Worm (Caenorhabditis elegans) whole organism, mixed stage, embryonic: ENCODE measurements around the gene smg-8.
A peak's percentile ranks its signal among the peaks of the same experiment; 100 is the strongest.

Experiments
- M03D4.4 ChIP-seq: sonication (generic microtip); optimal IDR thresholded peaks from 2 replicates; lab custom pipeline; 2017; ENCODE audit warnings: mild to moderate bottlenecking, missing genetic modification characterization, missing compliant biosample characterization
- bed-3 ChIP-seq: fragments of 200-800 bp; sonication (Bioruptor generic); optimal IDR thresholded peaks from 3 replicates; lab custom pipeline; 2018; ENCODE audit warnings: mild to moderate bottlenecking, missing genetic modification characterization, moderate library complexity, missing compliant biosample characterization
- blmp-1 ChIP-seq: fragments of 150-350 bp; optimal IDR thresholded peaks from 2 replicates; lab custom pipeline; 2014; ENCODE audit warnings: missing biosample characterization, missing genetic modification characterization
- ceh-39 ChIP-seq: fragments of 150-350 bp; optimal IDR thresholded peaks from 2 replicates; lab custom pipeline; 2014; ENCODE audit warnings: missing biosample characterization, missing genetic modification characterization
- ceh-43 ChIP-seq: fragments of 200-800 bp; sonication (Bioruptor generic); optimal IDR thresholded peaks from 2 replicates; lab custom pipeline; 2018; ENCODE audit warnings: mild to moderate bottlenecking, missing genetic modification characterization, moderate library complexity, missing compliant biosample characterization
- ceh-83 ChIP-seq: fragments of 200-800 bp; sonication (Bioruptor generic); optimal IDR thresholded peaks from 2 replicates; lab custom pipeline; 2018; ENCODE audit warnings: mild to moderate bottlenecking, missing genetic modification characterization, missing compliant biosample characterization
- ces-1 ChIP-seq: fragments of 150-350 bp; optimal IDR thresholded peaks from 2 replicates; lab custom pipeline; 2014; ENCODE audit warnings: missing biosample characterization, missing genetic modification reagents, missing genetic modification characterization
- cnd-1 ChIP-seq: fragments of 200-800 bp; sonication (Bioruptor generic); optimal IDR thresholded peaks from 2 replicates; lab custom pipeline; 2018; ENCODE audit warnings: mild to moderate bottlenecking, missing genetic modification characterization, missing compliant biosample characterization
- drap-1 ChIP-seq: fragments of 200-800 bp; sonication (Bioruptor generic); optimal IDR thresholded peaks from 3 replicates; lab custom pipeline; 2018; ENCODE audit warnings: mild to moderate bottlenecking, missing genetic modification characterization, missing compliant biosample characterization
- elt-1 ChIP-seq: sonication (generic microtip); optimal IDR thresholded peaks from 2 replicates; lab custom pipeline; 2017; ENCODE audit warnings: missing genetic modification characterization, mild to moderate bottlenecking, missing compliant biosample characterization, antibody characterized with exemption, moderate library complexity, borderline replicate concordance; ENCODE audit not compliant: insufficient read depth
- elt-3 ChIP-seq: fragments of 150-350 bp; optimal IDR thresholded peaks from 2 replicates; lab custom pipeline; 2014; ENCODE audit warnings: missing biosample characterization, missing genetic modification characterization
- flh-1 ChIP-seq: fragments of 200-800 bp; sonication (Bioruptor generic); optimal IDR thresholded peaks from 2 replicates; lab custom pipeline; 2018; ENCODE audit warnings: mild to moderate bottlenecking, missing genetic modification characterization, moderate library complexity, missing compliant biosample characterization
- ham-2 ChIP-seq: fragments of 200-800 bp; sonication (Bioruptor generic); optimal IDR thresholded peaks from 2 replicates; lab custom pipeline; 2018; ENCODE audit warnings: mild to moderate bottlenecking, missing genetic modification characterization, missing compliant biosample characterization
- hlh-1 ChIP-seq: fragments of 150-350 bp; optimal IDR thresholded peaks from 2 replicates; lab custom pipeline; 2014; ENCODE audit warnings: missing biosample characterization, missing genetic modification reagents, missing genetic modification characterization
- lin-13 ChIP-seq: fragments of 150-350 bp; optimal IDR thresholded peaks from 2 replicates; lab custom pipeline; 2014; ENCODE audit warnings: missing biosample characterization, missing genetic modification characterization
- lin-32 ChIP-seq: fragments of 200-800 bp; sonication (Bioruptor generic); optimal IDR thresholded peaks from 2 replicates; lab custom pipeline; 2018; ENCODE audit warnings: mild to moderate bottlenecking, missing genetic modification characterization, missing compliant biosample characterization
- lsy-2 ChIP-seq: fragments of 150-350 bp; optimal IDR thresholded peaks from 2 replicates; lab custom pipeline; 2014; ENCODE audit warnings: missing biosample characterization, missing genetic modification characterization
- mab-5 ChIP-seq: fragments of 150-350 bp; optimal IDR thresholded peaks from 2 replicates; lab custom pipeline; 2014; ENCODE audit warnings: missing biosample characterization, missing genetic modification characterization
- mep-1 ChIP-seq: fragments of 150-350 bp; optimal IDR thresholded peaks from 2 replicates; lab custom pipeline; 2017; ENCODE audit warnings: missing biosample characterization, missing genetic modification reagents, missing genetic modification characterization, inconsistent platforms
- mls-2 ChIP-seq: sonication (generic microtip); optimal IDR thresholded peaks from 2 replicates; lab custom pipeline; 2016; ENCODE audit warnings: mild to moderate bottlenecking, missing genetic modification characterization, moderate library complexity, missing compliant biosample characterization
- nhr-12 ChIP-seq: fragments of 150-350 bp; optimal IDR thresholded peaks from 2 replicates; lab custom pipeline; 2014; ENCODE audit warnings: missing biosample characterization, missing genetic modification characterization
- nhr-2 ChIP-seq: fragments of 150-350 bp; optimal IDR thresholded peaks from 2 replicates; lab custom pipeline; 2014; ENCODE audit warnings: missing biosample characterization, missing genetic modification characterization
- nhr-237 ChIP-seq: fragments of 150-350 bp; optimal IDR thresholded peaks from 2 replicates; lab custom pipeline; 2014; ENCODE audit warnings: missing biosample characterization, missing genetic modification characterization
- nhr-28 ChIP-seq: fragments of 150-350 bp; optimal IDR thresholded peaks from 2 replicates; lab custom pipeline; 2014; ENCODE audit warnings: missing biosample characterization, missing genetic modification characterization
- nhr-76 ChIP-seq: sonication (generic microtip); optimal IDR thresholded peaks from 2 replicates; lab custom pipeline; 2017; ENCODE audit warnings: missing biosample characterization, missing genetic modification characterization
- pha-4 ChIP-seq: fragments of 150-350 bp; optimal IDR thresholded peaks from 2 replicates; lab custom pipeline; 2018; ENCODE audit warnings: missing biosample characterization, missing genetic modification reagents, missing genetic modification characterization
- sem-2 ChIP-seq: fragments of 200-800 bp; sonication (Bioruptor generic); optimal IDR thresholded peaks from 2 replicates; lab custom pipeline; 2018; ENCODE audit warnings: mild to moderate bottlenecking, missing genetic modification characterization, missing compliant biosample characterization
- snpc-4 ChIP-seq: fragments of 150-350 bp; optimal IDR thresholded peaks from 2 replicates; lab custom pipeline; 2014; ENCODE audit warnings: missing biosample characterization, missing genetic modification characterization
- sptf-1 ChIP-seq: sonication (generic microtip); optimal IDR thresholded peaks from 2 replicates; lab custom pipeline; 2017; ENCODE audit warnings: mild to moderate bottlenecking, missing genetic modification characterization, moderate library complexity, missing compliant biosample characterization
- tbx-8 ChIP-seq: fragments of 200-800 bp; sonication (Bioruptor generic); optimal IDR thresholded peaks from 2 replicates; lab custom pipeline; 2018; ENCODE audit warnings: mild to moderate bottlenecking, missing genetic modification characterization, moderate library complexity, missing compliant biosample characterization
- unc-120 ChIP-seq: sonication (generic microtip); optimal IDR thresholded peaks from 2 replicates; lab custom pipeline; 2017; ENCODE audit warnings: missing genetic modification characterization, missing compliant biosample characterization; ENCODE audit not compliant: poor library complexity, severe bottlenecking
- unc-39 ChIP-seq: fragments of 150-350 bp; optimal IDR thresholded peaks from 2 replicates; lab custom pipeline; 2014; ENCODE audit warnings: missing biosample characterization, missing genetic modification characterization
- unc-62 ChIP-seq: fragments of 150-350 bp; optimal IDR thresholded peaks from 2 replicates; lab custom pipeline; 2014; ENCODE audit warnings: missing biosample characterization, missing genetic modification reagents, missing genetic modification characterization
- zip-8 ChIP-seq: fragments of 150-350 bp; optimal IDR thresholded peaks from 2 replicates; lab custom pipeline; 2014; ENCODE audit warnings: missing biosample characterization, missing genetic modification characterization
- ztf-11 ChIP-seq: fragments of 150-350 bp; optimal IDR thresholded peaks from 2 replicates; lab custom pipeline; 2014; ENCODE audit warnings: missing biosample characterization, missing genetic modification characterization

The smg-8 gene

DNA sequence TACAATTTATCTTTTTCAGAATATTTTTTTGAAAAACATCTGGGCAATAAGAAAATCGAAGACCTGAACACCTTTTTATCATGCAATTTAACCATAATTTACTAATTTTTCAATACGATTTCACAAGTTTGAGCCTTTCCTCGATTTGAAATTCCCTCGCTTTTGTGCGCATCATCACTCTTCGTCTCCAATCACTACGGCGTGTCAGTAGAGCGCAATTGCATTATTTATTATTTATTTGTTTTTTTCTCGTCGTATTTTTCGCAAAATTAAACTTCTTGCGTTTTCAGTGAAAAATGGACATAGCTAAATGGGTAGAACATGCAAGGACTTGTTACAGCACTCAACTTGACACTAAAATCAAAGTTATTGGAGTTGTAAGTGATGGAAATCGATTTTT lies at the start of gene smg-8:
Gene smg-8, plus strand, starts transcription at position 266 of the 400 bp plus-strand sequence.
- peak; percentile 11 for TF ChIP-seq sptf-1 (tag; lab: Kevin White, UChicago)
- TF ChIP-seq nhr-237 (tag; lab: Kevin White, UChicago) = peak; percentile 85
- no peak for TF ChIP-seq ceh-83
- TF ChIP-seq unc-39 = no peak
- peak; percentile 13 for TF ChIP-seq cnd-1 (tag; lab: Kevin White, UChicago)
- no peak for TF ChIP-seq ham-2 (GFP tag; lab: Kevin White, UChicago)
- no peak for TF ChIP-seq nhr-76 (tag; lab: Kevin White, UChicago)
- TF ChIP-seq ztf-11 (tag; lab: Kevin White, UChicago) = no peak
- TF ChIP-seq blmp-1 = no peak
- TF ChIP-seq hlh-1 (tag; lab: Kevin White, UChicago) = no peak
- TF ChIP-seq bed-3 = no peak
- TF ChIP-seq snpc-4 (tag; lab: Kevin White, UChicago) = no peak
- TF ChIP-seq drap-1 (GFP tag; lab: Kevin White, UChicago) = no peak
- peak; percentile 75 for TF ChIP-seq pha-4
- TF ChIP-seq nhr-28 (tag; lab: Kevin White, UChicago) = no peak
- no peak for TF ChIP-seq M03D4.4 (tag; lab: Kevin White, UChicago)
- no peak for TF ChIP-seq unc-62 (GFP tag; lab: Kevin White, UChicago)
- TF ChIP-seq mab-5 (tag; lab: Kevin White, UChicago) = no peak
- no peak for TF ChIP-seq elt-3 (tag; lab: Kevin White, UChicago)
- no peak for TF ChIP-seq unc-120 (tag; lab: Kevin White, UChicago)
- peak; percentile 82 for TF ChIP-seq mep-1 (tag; lab: Kevin White, UChicago)
- peak; percentile 26 for TF ChIP-seq lin-13 (tag; lab: Kevin White, UChicago)
- TF ChIP-seq nhr-2 (tag; lab: Kevin White, UChicago) = no peak
- TF ChIP-seq mls-2 (tag; lab: Kevin White, UChicago) = no peak
- TF ChIP-seq ceh-39 (tag; lab: Kevin White, UChicago) = peak; percentile 57
- TF ChIP-seq ceh-43 (GFP tag; lab: Kevin White, UChicago) = no peak
- TF ChIP-seq ces-1 (GFP tag; lab: Kevin White, UChicago) = peak; percentile 91
- TF ChIP-seq lsy-2 (tag; lab: Kevin White, UChicago) = peak; percentile 81
- TF ChIP-seq elt-1 = no peak

DNA sequence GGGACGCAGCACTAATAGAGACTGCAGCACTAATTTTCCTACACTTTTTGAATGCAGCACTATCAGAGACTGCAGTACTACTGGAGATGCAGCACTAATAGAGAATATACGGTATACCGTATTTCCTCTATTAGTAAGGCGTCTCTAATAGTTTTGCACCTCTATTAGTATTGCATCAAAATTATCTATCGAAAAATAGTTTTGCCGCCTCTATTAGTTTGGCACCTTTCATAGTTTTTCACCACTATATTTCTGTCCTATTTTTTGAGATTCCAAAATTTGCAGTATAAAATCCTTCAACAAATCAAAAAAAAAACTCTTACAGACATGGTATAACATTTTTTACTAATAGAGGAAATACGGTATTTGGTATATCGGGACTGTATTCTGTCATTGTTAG lies 47.4 kb upstream of the smg-8 start:
- TF ChIP-seq pha-4 (no peak), nhr-28 (tag; lab: Kevin White, UChicago) (no peak)

DNA sequence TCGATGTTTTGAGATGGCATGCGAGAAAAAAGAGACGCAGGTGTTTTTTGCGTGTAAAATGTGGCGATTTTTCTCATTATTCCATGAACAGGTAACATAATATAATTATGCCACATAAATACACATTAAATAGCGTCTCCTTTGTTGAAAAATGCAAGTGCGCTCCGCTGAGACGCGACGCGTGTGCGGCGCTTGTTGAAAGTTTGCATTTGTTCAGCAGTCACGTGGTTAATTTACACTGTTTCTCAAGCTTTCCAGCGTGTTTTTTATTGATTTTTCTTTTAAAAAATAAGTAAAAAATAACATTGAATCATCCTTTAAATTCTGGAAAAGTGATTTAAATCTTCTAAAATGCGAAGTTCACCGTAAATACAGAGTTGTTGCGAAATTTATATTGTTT lies 41.6 kb upstream of the smg-8 start:
- TF ChIP-seq lin-13 (tag; lab: Kevin White, UChicago) (peak; percentile 82), blmp-1 (no peak), elt-3 (tag; lab: Kevin White, UChicago) (no peak), ztf-11 (tag; lab: Kevin White, UChicago) (no peak), unc-39 (no peak), hlh-1 (tag; lab: Kevin White, UChicago) (peak; percentile 54), bed-3 (no peak), ceh-83 (peak; percentile 26), lsy-2 (tag; lab: Kevin White, UChicago) (peak; percentile 69), lin-32 (GFP tag; lab: Kevin White, UChicago) (no peak), sptf-1 (tag; lab: Kevin White, UChicago) (peak; percentile 18), nhr-237 (tag; lab: Kevin White, UChicago) (peak; percentile 85), zip-8 (no peak), snpc-4 (tag; lab: Kevin White, UChicago) (no peak), mab-5 (tag; lab: Kevin White, UChicago) (no peak), pha-4 (peak; percentile 95), nhr-12 (tag; lab: Kevin White, UChicago) (no peak), drap-1 (GFP tag; lab: Kevin White, UChicago) (no peak), elt-1 (no peak), ham-2 (GFP tag; lab: Kevin White, UChicago) (peak; percentile 52), unc-62 (GFP tag; lab: Kevin White, UChicago) (no peak), nhr-28 (tag; lab: Kevin White, UChicago) (no peak), cnd-1 (tag; lab: Kevin White, UChicago) (no peak), ceh-43 (GFP tag; lab: Kevin White, UChicago) (peak; percentile 25), nhr-2 (tag; lab: Kevin White, UChicago) (peak; percentile 12), sem-2 (no peak), mls-2 (tag; lab: Kevin White, UChicago) (no peak), tbx-8 (no peak), nhr-76 (tag; lab: Kevin White, UChicago) (no peak), mep-1 (tag; lab: Kevin White, UChicago) (peak; percentile 82), unc-120 (tag; lab: Kevin White, UChicago) (peak; percentile 32), ces-1 (GFP tag; lab: Kevin White, UChicago) (peak; percentile 91), M03D4.4 (tag; lab: Kevin White, UChicago) (peak; percentile 2), flh-1 (GFP tag; lab: Kevin White, UChicago) (no peak), ceh-39 (tag; lab: Kevin White, UChicago) (peak; percentile 64)
